Fruit fly (Drosophila melanogaster) whole organism, embryonic: Measurements from ENCODE around the gene CG18747.
A peak's percentile ranks its signal among the peaks of the same experiment; 100 is the strongest.

Experiments
- Aef1 ChIP-seq: fragments of 200-800 bp; sonication (Bioruptor generic); IDR thresholded peaks from 3 replicates; pipeline ENCODE4 v1.3.6; 2022; ENCODE audit warnings: missing biosample characterization, missing genetic modification characterization
- Bgb ChIP-seq: fragments of 200-800 bp; sonication (Bioruptor generic); IDR thresholded peaks from 2 replicates; pipeline ENCODE4 v1.3.6; 2022; ENCODE audit warnings: missing biosample characterization, missing genetic modification characterization; ENCODE audit not compliant: partially characterized antibody
- CG1024 ChIP-seq: fragments of 200-800 bp; sonication (Bioruptor generic); IDR thresholded peaks from 2 replicates; pipeline ENCODE4 v1.3.6; 2022; ENCODE audit warnings: missing biosample characterization, missing genetic modification characterization
- CG12299 ChIP-seq: fragments of 200-800 bp; sonication (Bioruptor generic); optimal IDR thresholded peaks from 2 replicates; lab custom pipeline; 2018; ENCODE audit warnings: missing biosample characterization, mild to moderate bottlenecking, missing genetic modification characterization
- CG12942 ChIP-seq: fragments of 200-800 bp; sonication (Bioruptor generic); optimal IDR thresholded peaks from 3 replicates; lab custom pipeline; 2016; ENCODE audit warnings: missing biosample characterization, missing genetic modification characterization
- CG13424 ChIP-seq: fragments of 200-800 bp; sonication (Bioruptor generic); optimal IDR thresholded peaks from 2 replicates; lab custom pipeline; 2019; ENCODE audit warnings: missing biosample characterization, mild to moderate bottlenecking, missing genetic modification characterization, moderate library complexity
- CG13775 ChIP-seq: fragments of 200-800 bp; sonication (Bioruptor generic); optimal IDR thresholded peaks from 3 replicates; lab custom pipeline; 2017; ENCODE audit warnings: missing biosample characterization, mild to moderate bottlenecking, missing genetic modification characterization
- CG14860 ChIP-seq: fragments of 200-800 bp; sonication (Bioruptor generic); IDR thresholded peaks from 3 replicates; pipeline ENCODE4 v1.3.6; 2022; ENCODE audit warnings: missing biosample characterization, missing genetic modification characterization; ENCODE audit not compliant: partially characterized antibody
- CG15011 ChIP-seq: fragments of 200-800 bp; sonication (Bioruptor generic); optimal IDR thresholded peaks from 3 replicates; lab custom pipeline; 2018; ENCODE audit warnings: missing biosample characterization, mild to moderate bottlenecking, missing genetic modification characterization
- CG15269 ChIP-seq: fragments of 200-800 bp; sonication (Bioruptor generic); optimal IDR thresholded peaks from 2 replicates; lab custom pipeline; 2018; ENCODE audit warnings: missing biosample characterization, mild to moderate bottlenecking, missing genetic modification characterization, moderate library complexity
- CG1602 ChIP-seq: fragments of 200-800 bp; sonication (Bioruptor generic); optimal IDR thresholded peaks from 3 replicates; lab custom pipeline; 2016; ENCODE audit warnings: missing biosample characterization, missing genetic modification characterization
- CG17359 ChIP-seq: fragments of 200-800 bp; sonication (Bioruptor generic); optimal IDR thresholded peaks from 3 replicates; lab custom pipeline; 2018; ENCODE audit warnings: missing biosample characterization, mild to moderate bottlenecking, missing genetic modification characterization, moderate library complexity
- CG17361 ChIP-seq: fragments of 200-800 bp; sonication (Bioruptor generic); IDR thresholded peaks from 3 replicates; pipeline ENCODE4 v1.3.6; 2022; ENCODE audit warnings: missing biosample characterization, missing genetic modification characterization
- CG2129 ChIP-seq: fragments of 200-800 bp; sonication (Bioruptor generic); IDR thresholded peaks from 2 replicates; pipeline ENCODE4 v1.3.6; 2022; ENCODE audit warnings: missing biosample characterization, missing genetic modification characterization; ENCODE audit not compliant: partially characterized antibody
- CG3163 ChIP-seq: fragments of 200-800 bp; sonication (Bioruptor generic); optimal IDR thresholded peaks from 3 replicates; lab custom pipeline; 2016; ENCODE audit warnings: missing biosample characterization, missing genetic modification characterization
- CG32532 ChIP-seq: fragments of 200-800 bp; sonication (Bioruptor generic); IDR thresholded peaks from 2 replicates; pipeline ENCODE4 v1.3.6; 2022; ENCODE audit warnings: missing biosample characterization, missing genetic modification characterization
- CG42726 ChIP-seq: fragments of 200-800 bp; sonication (Bioruptor generic); IDR thresholded peaks from 2 replicates; pipeline ENCODE4 v1.3.6; 2022; ENCODE audit warnings: missing biosample characterization, missing genetic modification characterization; ENCODE audit not compliant: partially characterized antibody
- CG4404 ChIP-seq: fragments of 200-800 bp; sonication (Bioruptor generic); IDR thresholded peaks from 2 replicates; pipeline ENCODE4 v1.3.6; 2022; ENCODE audit warnings: missing biosample characterization, missing genetic modification characterization
- CG6765 ChIP-seq: fragments of 200-800 bp; sonication (Bioruptor generic); optimal IDR thresholded peaks from 3 replicates; lab custom pipeline; 2017; ENCODE audit warnings: missing biosample characterization, mild to moderate bottlenecking, missing genetic modification characterization
- CG7839 ChIP-seq: fragments of 200-800 bp; sonication (Bioruptor generic); optimal IDR thresholded peaks from 3 replicates; lab custom pipeline; 2018; ENCODE audit warnings: missing biosample characterization, mild to moderate bottlenecking, missing genetic modification characterization, moderate library complexity
- CG8290 ChIP-seq, 3 experiments: fragments of 200-800 bp; sonication (Bioruptor generic); optimal IDR thresholded peaks; 2 replicates each; lab custom pipeline; 2016 to 2019; ENCODE audit warnings: missing biosample characterization in 3 of 3, missing genetic modification characterization in 3 of 3, mild to moderate bottlenecking in 2 of 3, moderate library complexity in 1 of 3
- CG9932 ChIP-seq: fragments of 200-800 bp; sonication (Bioruptor generic); IDR thresholded peaks from 2 replicates; pipeline ENCODE4 v1.3.6; 2022; ENCODE audit warnings: missing biosample characterization, missing genetic modification characterization
- Dip2 ChIP-seq: fragments of 200-800 bp; sonication (Bioruptor generic); IDR thresholded peaks from 2 replicates; pipeline ENCODE4 v1.3.6; 2022; ENCODE audit warnings: missing biosample characterization, missing genetic modification characterization
- H2.0 ChIP-seq: fragments of 200-800 bp; sonication (Bioruptor generic); IDR thresholded peaks from 2 replicates; pipeline ENCODE4 v1.3.6; 2022; ENCODE audit warnings: missing biosample characterization, missing genetic modification characterization
- Hmr ChIP-seq: fragments of 200-800 bp; sonication (Bioruptor generic); optimal IDR thresholded peaks from 3 replicates; lab custom pipeline; 2017; ENCODE audit warnings: mild to moderate bottlenecking, missing biosample characterization, missing genetic modification reagents, missing genetic modification characterization
- Hsf ChIP-seq: fragments of 200-800 bp; sonication (Bioruptor generic); optimal IDR thresholded peaks from 3 replicates; lab custom pipeline; 2016; ENCODE audit warnings: missing biosample characterization, missing genetic modification characterization
- Lhr ChIP-seq: fragments of 200-800 bp; sonication (Bioruptor generic); optimal IDR thresholded peaks from 3 replicates; lab custom pipeline; 2017; ENCODE audit warnings: mild to moderate bottlenecking, missing biosample characterization, missing genetic modification reagents, missing genetic modification characterization
- Med ChIP-seq: fragments of 200-800 bp; sonication (Bioruptor generic); peaks from one replicate; lab custom pipeline; 2016; ENCODE audit warnings: missing biosample characterization, missing genetic modification characterization, mild to moderate bottlenecking, inconsistent platforms, moderate library complexity
- Oli ChIP-seq: fragments of 200-800 bp; sonication (Bioruptor generic); optimal IDR thresholded peaks from 2 replicates; lab custom pipeline; 2018; ENCODE audit warnings: missing biosample characterization, mild to moderate bottlenecking, missing genetic modification characterization, moderate library complexity
- Side ChIP-seq: fragments of 200-800 bp; sonication (Bioruptor generic); optimal IDR thresholded peaks from 2 replicates; lab custom pipeline; 2016; ENCODE audit warnings: missing biosample characterization, missing genetic modification characterization
- Ssrp ChIP-seq: fragments of 200-800 bp; sonication (Bioruptor generic); optimal IDR thresholded peaks from 2 replicates; lab custom pipeline; 2018; ENCODE audit warnings: missing biosample characterization, mild to moderate bottlenecking, missing genetic modification characterization, moderate library complexity
- Trl ChIP-seq, 3 experiments: fragments of >200 bp in 2 of 3; fragments of 200-800 bp in 1 of 3; sonication (Bioruptor generic) in 1 of 3; optimal IDR thresholded peaks; 2 replicates in 1 of 3; 3 replicates in 2 of 3; lab custom pipeline; 2016 to 2017; ENCODE audit warnings: missing biosample characterization in 1 of 3, missing genetic modification characterization in 1 of 3
- al ChIP-seq: fragments of 200-800 bp; sonication (Bioruptor generic); IDR thresholded peaks from 2 replicates; pipeline ENCODE4 v1.3.6; 2022; ENCODE audit warnings: missing biosample characterization, missing genetic modification characterization
- corto ChIP-seq: fragments of 200-800 bp; sonication (Bioruptor generic); optimal IDR thresholded peaks from 2 replicates; lab custom pipeline; 2016; ENCODE audit warnings: missing biosample characterization, mild to moderate bottlenecking, missing genetic modification characterization, moderate library complexity
- crc ChIP-seq: fragments of 200-800 bp; sonication (Bioruptor generic); optimal IDR thresholded peaks from 2 replicates; lab custom pipeline; 2016; ENCODE audit warnings: missing biosample characterization, missing genetic modification characterization
- crp ChIP-seq, 2 experiments: fragments of 200-800 bp; sonication (Bioruptor generic); optimal IDR thresholded peaks; 2 replicates in 1 of 2; 3 replicates in 1 of 2; lab custom pipeline; 2017; ENCODE audit warnings: missing biosample characterization in 2 of 2, missing genetic modification characterization in 2 of 2, mild to moderate bottlenecking in 1 of 2, moderate library complexity in 1 of 2
- dmrt99B ChIP-seq: fragments of 200-800 bp; sonication (Bioruptor generic); optimal IDR thresholded peaks from 2 replicates; lab custom pipeline; 2018; ENCODE audit warnings: missing biosample characterization, mild to moderate bottlenecking, missing genetic modification characterization, moderate library complexity
- esg ChIP-seq: fragments of 200-800 bp; sonication (Bioruptor generic); conservative IDR thresholded peaks from 2 replicates; pipeline ENCODE4 v1.3.6; 2022; ENCODE audit warnings: missing biosample characterization, missing genetic modification characterization
- ewg ChIP-seq: fragments of 200-800 bp; sonication (Bioruptor generic); optimal IDR thresholded peaks from 3 replicates; lab custom pipeline; 2017; ENCODE audit warnings: mild to moderate bottlenecking, missing biosample characterization, missing genetic modification reagents, missing genetic modification characterization
- jumu ChIP-seq: fragments of 200-800 bp; sonication (Bioruptor generic); optimal IDR thresholded peaks from 3 replicates; lab custom pipeline; 2016; ENCODE audit warnings: missing biosample characterization, missing genetic modification characterization
- p53 ChIP-seq: fragments of 200-800 bp; sonication (Bioruptor generic); optimal IDR thresholded peaks from 2 replicates; lab custom pipeline; 2016; ENCODE audit warnings: missing biosample characterization, missing genetic modification characterization
- pb ChIP-seq: fragments of 200-800 bp; sonication (Bioruptor generic); optimal IDR thresholded peaks from 3 replicates; lab custom pipeline; 2016; ENCODE audit warnings: missing biosample characterization, missing genetic modification characterization
- seq ChIP-seq: fragments of 200-800 bp; sonication (Bioruptor generic); IDR thresholded peaks from 2 replicates; pipeline ENCODE4 v1.3.6; 2022; ENCODE audit warnings: missing biosample characterization, missing genetic modification characterization
- sim ChIP-seq: fragments of 200-800 bp; sonication (Bioruptor generic); IDR thresholded peaks from 2 replicates; pipeline ENCODE4 v1.3.6; 2022; ENCODE audit warnings: missing biosample characterization, missing genetic modification characterization
- tgo ChIP-seq: fragments of 200-800 bp; sonication (Bioruptor generic); IDR thresholded peaks from 3 replicates; pipeline ENCODE4 v1.3.6; 2022; ENCODE audit warnings: missing biosample characterization, missing genetic modification characterization
- vnd ChIP-seq: fragments of 200-800 bp; sonication (Bioruptor generic); IDR thresholded peaks from 3 replicates; pipeline ENCODE4 v1.3.6; 2022; ENCODE audit warnings: missing biosample characterization, missing genetic modification characterization; ENCODE audit not compliant: partially characterized antibody
- vvl ChIP-seq: fragments of 200-800 bp; sonication (Bioruptor generic); IDR thresholded peaks from 2 replicates; pipeline ENCODE4 v1.3.6; 2022; ENCODE audit warnings: missing biosample characterization, missing genetic modification characterization
- wek ChIP-seq: fragments of 200-800 bp; sonication (Bioruptor generic); optimal IDR thresholded peaks from 3 replicates; lab custom pipeline; 2018; ENCODE audit warnings: missing biosample characterization, mild to moderate bottlenecking, missing genetic modification characterization, moderate library complexity
- z ChIP-seq: fragments of 200-800 bp; sonication (Bioruptor generic); IDR thresholded peaks from 3 replicates; pipeline ENCODE4 v1.3.6; 2022; ENCODE audit warnings: missing biosample characterization, missing genetic modification characterization

CG18747 gene

dm6 chr3R:7821559-7821958 is 38.3 kb upstream of the CG18747 start (continued):
- TF ChIP-seq CG15269 (tag; lab: Kevin White, UChicago) (peak; percentile 48), CG13775 (peak; percentile 32), CG14860 (GFP tag; lab: Robert Waterston, UW) (no peak), CG4404 (no peak), CG17359 (tag; lab: Kevin White, UChicago) (peak; percentile 36), jumu (no peak), p53 (GFP tag; lab: Kevin White, UChicago) (no peak), Hsf (peak; percentile 42), Lhr (no peak), CG42726 (GFP tag; lab: Robert Waterston, UW) (no peak), CG1024 (GFP tag; lab: Robert Waterston, UW) (no peak), crc (GFP tag; lab: Kevin White, UChicago) (no peak), Hmr (GFP tag; lab: Kevin White, UChicago) (peak; percentile 80), sim (GFP tag; lab: Robert Waterston, UW) (no peak), CG12299 (tag; lab: Kevin White, UChicago) (no peak), CG7839 (peak; percentile 52), vnd (GFP tag; lab: Robert Waterston, UW) (no peak), Side (GFP tag; lab: Kevin White, UChicago) (no peak), CG1602 (GFP tag; lab: Kevin White, UChicago) (no peak), CG9932 (GFP tag; lab: Robert Waterston, UW) (peak; percentile 51; the same call in 1 of the 2 replicates), z (GFP tag; lab: Robert Waterston, UW) (no peak), CG12942 (no peak), esg (GFP tag; lab: Robert Waterston, UW) (peak; percentile 35; the same call in 1 of the 2 replicates), Med (GFP tag; lab: Kevin White, UChicago) (peak; percentile 73), seq (0 out of 2 replicates have a peak, but pooled peaks have one; percentile 20), al (GFP tag; lab: Robert Waterston, UW) (peak; percentile 51; the same call in 1 of the 2 replicates), CG8290 (GFP tag; optimal IDR thresholded peaks at IDR 0.05; lab: Kevin White, UChicago) (no peak), CG8290 (tag; optimal IDR thresholded peaks at IDR 0.05; lab: Kevin White, UChicago) (no peak), Ssrp (tag; lab: Kevin White, UChicago) (no peak), CG3163 (no peak), ewg (GFP tag; lab: Kevin White, UChicago) (peak; percentile 37), corto (GFP tag; lab: Kevin White, UChicago) (no peak), Trl (optimal IDR thresholded peaks at IDR 0.05; lab: Kevin White, UChicago) (peak in 1 of 2 experiments; percentile 7), Trl (GFP tag; optimal IDR thresholded peaks at IDR 0.05; lab: Kevin White, UChicago) (peak; percentile 16), crp (GFP tag; optimal IDR thresholded peaks at IDR 0.05; lab: Kevin White, UChicago) (no peak), vvl (GFP tag; lab: Robert Waterston, UW) (peak; percentile 42; the same call in 1 of the 2 replicates), dmrt99B (peak; percentile 37), pb (GFP tag; lab: Kevin White, UChicago) (no peak), wek (no peak), H2.0 (GFP tag; lab: Robert Waterston, UW) (peak; percentile 50; the same call in 1 of the 2 replicates), CG17361 (GFP tag; lab: Robert Waterston, UW) (no peak), CG13424 (peak; percentile 50), CG15011 (no peak), Dip2 (no peak), Aef1 (GFP tag; lab: Robert Waterston, UW) (peak; percentile 26; the same call in 1 of the 3 replicates), Bgb (GFP tag; lab: Robert Waterston, UW) (no peak), CG2129 (GFP tag; lab: Robert Waterston, UW) (no peak), Oli (peak; percentile 41), CG32532 (GFP tag; lab: Robert Waterston, UW) (peak; percentile 49), CG6765 (GFP tag; lab: Kevin White, UChicago) (peak; percentile 50), tgo (GFP tag; lab: Robert Waterston, UW) (peak; percentile 43; the same call in 2 of the 3 replicates)
